Fruit fly (Drosophila melanogaster): ENCODE data around the gene pll.

The pll gene

DNA sequence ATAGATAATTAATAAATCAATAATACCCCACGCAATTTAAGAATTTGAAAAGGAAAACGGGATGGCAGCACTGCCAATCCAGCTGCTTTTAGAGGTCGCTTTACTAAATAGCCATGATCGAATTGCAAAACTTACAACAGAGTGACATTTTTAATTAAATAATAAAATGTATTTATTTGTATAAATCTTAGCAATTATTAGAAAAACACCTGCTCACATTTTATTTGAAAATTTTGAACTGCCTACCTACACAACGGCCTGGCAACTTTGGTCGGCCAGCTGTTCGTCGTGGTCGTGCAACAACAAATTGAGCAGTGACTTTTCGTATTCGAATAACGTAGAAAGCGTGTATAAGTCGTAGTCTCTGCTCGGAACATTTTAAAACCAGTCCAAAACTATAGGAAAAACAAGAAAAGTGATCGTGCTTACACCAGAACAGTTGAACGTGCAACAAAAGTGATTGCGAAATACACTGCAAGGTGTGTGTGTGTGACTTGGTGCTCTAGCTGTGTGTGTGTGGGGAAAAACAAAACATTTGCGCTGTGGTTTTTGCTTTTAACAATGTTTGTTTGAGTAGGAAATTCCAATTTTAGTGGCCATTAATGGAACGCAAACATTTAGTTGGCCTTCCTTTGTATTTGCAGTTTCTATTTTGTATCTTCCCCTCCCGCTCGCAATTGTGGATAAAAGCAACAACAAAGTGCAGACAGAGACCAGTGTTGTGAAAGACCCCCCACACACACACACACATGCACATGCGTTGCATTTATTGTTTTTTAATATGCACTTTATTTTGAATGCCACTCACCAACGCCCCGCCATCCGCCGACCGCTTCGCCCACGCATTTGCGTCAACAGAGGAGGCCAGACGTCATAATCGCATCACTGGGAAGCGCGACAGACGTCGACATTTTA, 21.8 kb upstream of the pll start, which contains the start of gene CG5938 (continued):
- no peak for TF ChIP-seq Sry-β (GFP tag; optimal IDR thresholded peaks at IDR 0.05)
- TF ChIP-seq HHEX (GFP tag; optimal IDR thresholded peaks at IDR 0.05), result peak; percentile 0
- TF ChIP-seq fd3F (GFP tag; optimal IDR thresholded peaks at IDR 0.05), result no peak
- TF ChIP-seq CG5180 (GFP tag; optimal IDR thresholded peaks at IDR 0.05), result no peak
- peak; percentile 20; the same call in 1 of the 3 replicates for TF ChIP-seq tgo (GFP tag; IDR thresholded peaks at IDR 0.05)
- TF ChIP-seq sd (tag; optimal IDR thresholded peaks at IDR 0.05), result no peak
- TF ChIP-seq org-1 (GFP tag; optimal IDR thresholded peaks at IDR 0.05), result no peak
- no peak for TF ChIP-seq eyg (GFP tag; optimal IDR thresholded peaks at IDR 0.05)
- TF ChIP-seq tna (GFP tag; IDR thresholded peaks at IDR 0.05; ENCODE audit: partially characterized antibody), result no peak
- no peak for TF ChIP-seq cas (GFP tag; IDR thresholded peaks at IDR 0.05)
- no peak for TF ChIP-seq stc (GFP tag; IDR thresholded peaks at IDR 0.05)
- TF ChIP-seq Med (GFP tag), result peak; percentile 78
- TF ChIP-seq CG7372 (GFP tag; IDR thresholded peaks at IDR 0.05), result no peak
- 0 out of 4 replicates have a peak, but pooled peaks have one; percentile 9 for TF ChIP-seq Gug (GFP tag; IDR thresholded peaks at IDR 0.05)
- no peak for TF ChIP-seq fru (optimal IDR thresholded peaks at IDR 0.05)
- no peak for TF ChIP-seq nau (GFP tag; optimal IDR thresholded peaks at IDR 0.05)
- peak; percentile 38 for TF ChIP-seq abd-A (tag; optimal IDR thresholded peaks at IDR 0.05)
- no peak for TF ChIP-seq prd (optimal IDR thresholded peaks at IDR 0.05)
- TF ChIP-seq prd (GFP tag; IDR thresholded peaks at IDR 0.05), result peak; percentile 50; the same call in 1 of the 3 replicates
- no peak for TF ChIP-seq pfk (GFP tag; optimal IDR thresholded peaks at IDR 0.05)
- peak; percentile 13 for TF ChIP-seq scrt (GFP tag; optimal IDR thresholded peaks at IDR 0.05)
- no peak for TF ChIP-seq Dad (GFP tag; optimal IDR thresholded peaks at IDR 0.05)
- TF ChIP-seq Atf-2 (GFP tag; optimal IDR thresholded peaks at IDR 0.05), result no peak
- TF ChIP-seq CG3407 (GFP tag; optimal IDR thresholded peaks at IDR 0.05), result no peak
- TF ChIP-seq bigmax (GFP tag; optimal IDR thresholded peaks at IDR 0.05), result no peak
- TF ChIP-seq CG13123 (GFP tag; optimal IDR thresholded peaks at IDR 0.05), result no peak
- no peak for TF ChIP-seq CG1647 (GFP tag; optimal IDR thresholded peaks at IDR 0.05)
- TF ChIP-seq CG18476 (GFP tag; optimal IDR thresholded peaks at IDR 0.05), result peak; percentile 19
- no peak for TF ChIP-seq gro (GFP tag; optimal IDR thresholded peaks at IDR 0.05)
- TF ChIP-seq oc (tag; optimal IDR thresholded peaks at IDR 0.05), result no peak
- TF ChIP-seq D19B (GFP tag; optimal IDR thresholded peaks at IDR 0.05), result no peak
- no peak for TF ChIP-seq CG7745 (tag; optimal IDR thresholded peaks at IDR 0.05)
- no peak for TF ChIP-seq CG17568 (GFP tag; optimal IDR thresholded peaks at IDR 0.05)
- no peak for TF ChIP-seq kah (GFP tag; optimal IDR thresholded peaks at IDR 0.05)
- TF ChIP-seq HmgD (GFP tag; optimal IDR thresholded peaks at IDR 0.05), result no peak
- TF ChIP-seq CG7357 (GFP tag; IDR thresholded peaks at IDR 0.05), result no peak
- no peak for TF ChIP-seq CG10321 (GFP tag; IDR thresholded peaks at IDR 0.05)
- TF ChIP-seq MESR4 (GFP tag; optimal IDR thresholded peaks at IDR 0.05), result peak; percentile 73
- TF ChIP-seq trem (tag; optimal IDR thresholded peaks at IDR 0.05), result peak; percentile 92
- TF ChIP-seq E2f2 (GFP tag; IDR thresholded peaks at IDR 0.05), result peak; percentile 75
- TF ChIP-seq row (GFP tag; IDR thresholded peaks at IDR 0.05), result peak; percentile 67
- TF ChIP-seq klu (GFP tag; IDR thresholded peaks at IDR 0.05), result no peak
- TF ChIP-seq repo (GFP tag; optimal IDR thresholded peaks at IDR 0.05), result no peak
- TF ChIP-seq ranshi (GFP tag; IDR thresholded peaks at IDR 0.05), result no peak
- TF ChIP-seq pb (GFP tag; optimal IDR thresholded peaks at IDR 0.05), result no peak
- TF ChIP-seq tio (GFP tag; optimal IDR thresholded peaks at IDR 0.05), result no peak
- TF ChIP-seq CG17912 (GFP tag; optimal IDR thresholded peaks at IDR 0.05), result no peak
- TF ChIP-seq CG6689 (GFP tag; IDR thresholded peaks at IDR 0.05), result 0 out of 2 replicates have a peak, but pooled peaks have one; percentile 39
- TF ChIP-seq zen2 (GFP tag; IDR thresholded peaks at IDR 0.05; ENCODE audit: partially characterized antibody), result no peak
- TF ChIP-seq CG5245 (GFP tag; optimal IDR thresholded peaks at IDR 0.05), result no peak

Measured in whole organism, embryonic.